Fruit fly (Drosophila melanogaster) whole organism, embryonic: ENCODE measurements around the gene CG18428.
A peak's percentile ranks its signal among the peaks of the same experiment; 100 is the strongest.

Experiments
- Aef1 ChIP-seq: fragments of 200-800 bp; sonication (Bioruptor generic); IDR thresholded peaks from 3 replicates; pipeline ENCODE4 v1.3.6; 2022; ENCODE audit warnings: missing biosample characterization, missing genetic modification characterization
- CG10654 ChIP-seq: fragments of 200-800 bp; sonication (Bioruptor generic); optimal IDR thresholded peaks from 2 replicates; lab custom pipeline; 2016; ENCODE audit warnings: missing biosample characterization, missing genetic modification characterization
- CG10979 ChIP-seq: fragments of 200-800 bp; sonication (Bioruptor generic); optimal IDR thresholded peaks from 2 replicates; lab custom pipeline; 2018; ENCODE audit warnings: missing biosample characterization, mild to moderate bottlenecking, missing genetic modification characterization, moderate library complexity
- CG11085 ChIP-seq: fragments of 200-800 bp; sonication (Bioruptor generic); IDR thresholded peaks from 2 replicates; pipeline ENCODE4 v1.3.6; 2022; ENCODE audit warnings: missing biosample characterization, missing genetic modification characterization
- CG11093 ChIP-seq: fragments of 200-800 bp; sonication (Bioruptor generic); IDR thresholded peaks from 3 replicates; pipeline ENCODE4 v1.3.6; 2022; ENCODE audit warnings: missing biosample characterization, missing genetic modification characterization
- CG11504 ChIP-seq: fragments of 200-800 bp; sonication (Bioruptor generic); optimal IDR thresholded peaks from 3 replicates; lab custom pipeline; 2019; ENCODE audit warnings: missing biosample characterization, mild to moderate bottlenecking, missing genetic modification characterization, moderate library complexity
- CG12155 ChIP-seq: fragments of 200-800 bp; sonication (Bioruptor generic); optimal IDR thresholded peaks from 3 replicates; lab custom pipeline; 2016; ENCODE audit warnings: missing biosample characterization, missing genetic modification characterization
- CG14014 ChIP-seq: fragments of 200-800 bp; sonication (Bioruptor generic); IDR thresholded peaks from 2 replicates; pipeline ENCODE4 v1.3.6; 2022; ENCODE audit warnings: missing biosample characterization, missing genetic modification characterization
- CG17802 ChIP-seq: fragments of 200-800 bp; sonication (Bioruptor generic); optimal IDR thresholded peaks from 2 replicates; lab custom pipeline; 2018; ENCODE audit warnings: missing biosample characterization, mild to moderate bottlenecking, missing genetic modification characterization, moderate library complexity
- CG17912 ChIP-seq: fragments of 200-800 bp; sonication (Bioruptor generic); optimal IDR thresholded peaks from 2 replicates; lab custom pipeline; 2018; ENCODE audit warnings: missing biosample characterization, mild to moderate bottlenecking, missing genetic modification characterization
- CG2712 ChIP-seq: fragments of 200-800 bp; optimal IDR thresholded peaks from 3 replicates; lab custom pipeline; 2019; ENCODE audit warnings: missing biosample characterization, mild to moderate bottlenecking, missing genetic modification characterization, moderate library complexity
- CG31388 ChIP-seq: fragments of 200-800 bp; sonication (Bioruptor generic); optimal IDR thresholded peaks from 2 replicates; lab custom pipeline; 2016; ENCODE audit warnings: missing biosample characterization, missing genetic modification characterization
- CG32772 ChIP-seq: fragments of 200-800 bp; sonication (Bioruptor generic); IDR thresholded peaks from 2 replicates; pipeline ENCODE4 v1.3.6; 2022; ENCODE audit warnings: missing biosample characterization, missing genetic modification characterization
- CG33213 ChIP-seq: fragments of 200-800 bp; sonication (Bioruptor generic); optimal IDR thresholded peaks from 3 replicates; lab custom pipeline; 2016; ENCODE audit warnings: missing biosample characterization, missing genetic modification characterization
- CG34422 ChIP-seq: fragments of 200-800 bp; sonication (Bioruptor generic); IDR thresholded peaks from 3 replicates; pipeline ENCODE4 v1.3.6; 2022; ENCODE audit warnings: missing biosample characterization, missing genetic modification characterization
- CG7271 ChIP-seq: fragments of 200-800 bp; sonication (Bioruptor generic); optimal IDR thresholded peaks from 2 replicates; lab custom pipeline; 2018; ENCODE audit warnings: missing biosample characterization, mild to moderate bottlenecking, missing genetic modification characterization, moderate library complexity
- CG7963 ChIP-seq: fragments of 200-800 bp; sonication (Bioruptor generic); IDR thresholded peaks from 3 replicates; pipeline ENCODE4 v1.3.6; 2022; ENCODE audit warnings: missing biosample characterization, missing genetic modification characterization; ENCODE audit not compliant: partially characterized antibody
- CG8478 ChIP-seq: fragments of >200 bp; optimal IDR thresholded peaks from 2 replicates; lab custom pipeline; 2018
- CG9609 ChIP-seq: fragments of 200-800 bp; sonication (Bioruptor generic); optimal IDR thresholded peaks from 3 replicates; lab custom pipeline; 2016; ENCODE audit warnings: missing biosample characterization, missing genetic modification characterization
- CG9932 ChIP-seq: fragments of 200-800 bp; sonication (Bioruptor generic); IDR thresholded peaks from 2 replicates; pipeline ENCODE4 v1.3.6; 2022; ENCODE audit warnings: missing biosample characterization, missing genetic modification characterization
- Dbx ChIP-seq: fragments of 200-800 bp; sonication (Bioruptor generic); IDR thresholded peaks from 3 replicates; pipeline ENCODE4 v1.3.6; 2022; ENCODE audit warnings: missing biosample characterization, missing genetic modification characterization
- Dip2 ChIP-seq: fragments of 200-800 bp; sonication (Bioruptor generic); IDR thresholded peaks from 2 replicates; pipeline ENCODE4 v1.3.6; 2022; ENCODE audit warnings: missing biosample characterization, missing genetic modification characterization
- ERR ChIP-seq: fragments of 200-800 bp; sonication (Bioruptor generic); optimal IDR thresholded peaks from 2 replicates; lab custom pipeline; 2016; ENCODE audit warnings: missing biosample characterization, missing genetic modification characterization
- Gsc ChIP-seq: fragments of 200-800 bp; sonication (Bioruptor generic); IDR thresholded peaks from 2 replicates; pipeline ENCODE4 v1.3.6; 2022; ENCODE audit warnings: missing biosample characterization, missing genetic modification characterization
- HLH3B ChIP-seq: fragments of 200-800 bp; sonication (Bioruptor generic); IDR thresholded peaks from 2 replicates; pipeline ENCODE4 v1.3.6; 2022; ENCODE audit warnings: missing biosample characterization, missing genetic modification characterization
- Hr78 ChIP-seq, 2 experiments: fragments of 200-800 bp in 1 of 2; fragments of >200 bp in 1 of 2; sonication (Bioruptor generic) in 1 of 2; optimal IDR thresholded peaks; 2 replicates each; lab custom pipeline; 2017 to 2019; ENCODE audit warnings: missing biosample characterization in 2 of 2, missing genetic modification characterization in 2 of 2, mild to moderate bottlenecking in 1 of 2, moderate library complexity in 1 of 2
- Hsf ChIP-seq: fragments of 200-800 bp; sonication (Bioruptor generic); optimal IDR thresholded peaks from 3 replicates; lab custom pipeline; 2016; ENCODE audit warnings: missing biosample characterization, missing genetic modification characterization
- Jarid2 ChIP-seq: fragments of 200-800 bp; sonication (Bioruptor generic); optimal IDR thresholded peaks from 3 replicates; lab custom pipeline; 2017; ENCODE audit warnings: mild to moderate bottlenecking, missing biosample characterization, missing genetic modification reagents, missing genetic modification characterization
- Meics ChIP-seq: fragments of 200-800 bp; sonication (Bioruptor generic); optimal IDR thresholded peaks from 2 replicates; lab custom pipeline; 2017; ENCODE audit warnings: missing biosample characterization, mild to moderate bottlenecking, missing genetic modification characterization
- NC2α ChIP-seq: fragments of 200-800 bp; sonication (Bioruptor generic); optimal IDR thresholded peaks from 2 replicates; lab custom pipeline; 2016; ENCODE audit warnings: missing biosample characterization, missing genetic modification characterization
- PHDP ChIP-seq: fragments of 200-800 bp; sonication (Bioruptor generic); optimal IDR thresholded peaks from 3 replicates; lab custom pipeline; 2018; ENCODE audit warnings: missing biosample characterization, mild to moderate bottlenecking, missing genetic modification characterization, moderate library complexity
- Rfx ChIP-seq: fragments of 200-800 bp; sonication (Bioruptor generic); IDR thresholded peaks from 2 replicates; pipeline ENCODE4 v1.3.6; 2022; ENCODE audit warnings: missing biosample characterization, missing genetic modification characterization
- Scr ChIP-seq: fragments of 200-800 bp; sonication (Bioruptor generic); IDR thresholded peaks from 2 replicates; pipeline ENCODE4 v1.3.6; 2022; ENCODE audit warnings: missing biosample characterization, missing genetic modification characterization; ENCODE audit not compliant: partially characterized antibody
- Side ChIP-seq: fragments of 200-800 bp; sonication (Bioruptor generic); optimal IDR thresholded peaks from 2 replicates; lab custom pipeline; 2016; ENCODE audit warnings: missing biosample characterization, missing genetic modification characterization
- Usf ChIP-seq: fragments of 200-800 bp; sonication (Bioruptor generic); optimal IDR thresholded peaks from 2 replicates; lab custom pipeline; 2017; ENCODE audit warnings: missing genotype, missing biosample characterization, missing genetic modification characterization
- Xrp1 ChIP-seq: fragments of 200-800 bp; sonication (Bioruptor generic); IDR thresholded peaks from 2 replicates; pipeline ENCODE4 v1.3.6; 2022; ENCODE audit warnings: missing biosample characterization, missing genetic modification characterization
- bab2 ChIP-seq: fragments of 200-800 bp; sonication (Bioruptor generic); optimal IDR thresholded peaks from 2 replicates; lab custom pipeline; 2016; ENCODE audit warnings: missing biosample characterization, missing genetic modification characterization
- btn ChIP-seq: fragments of 200-800 bp; sonication (Bioruptor generic); optimal IDR thresholded peaks from 2 replicates; lab custom pipeline; 2016; ENCODE audit warnings: missing biosample characterization, missing genetic modification characterization
- cato ChIP-seq: fragments of 200-800 bp; sonication (Bioruptor generic); optimal IDR thresholded peaks from 2 replicates; lab custom pipeline; 2016; ENCODE audit warnings: missing biosample characterization, missing genetic modification characterization, borderline replicate concordance
- chif ChIP-seq, 2 experiments: fragments of 200-800 bp; sonication (Bioruptor generic); optimal IDR thresholded peaks; 3 replicates each; lab custom pipeline; 2016; ENCODE audit warnings: missing biosample characterization in 2 of 2, missing genetic modification characterization in 2 of 2
- croc ChIP-seq: fragments of 200-800 bp; sonication (Bioruptor generic); conservative IDR thresholded peaks from 3 replicates; pipeline ENCODE4 v1.3.6; 2022; ENCODE audit warnings: missing biosample characterization, missing genetic modification characterization
- dati ChIP-seq: fragments of 200-800 bp; sonication (Bioruptor generic); IDR thresholded peaks from 2 replicates; pipeline ENCODE4 v1.3.6; 2022; ENCODE audit warnings: missing biosample characterization, missing genetic modification characterization
- dpn ChIP-seq, 2 experiments: fragments of 200-800 bp; sonication (Bioruptor generic); optimal IDR thresholded peaks; 3 replicates each; lab custom pipeline; 2016; ENCODE audit warnings: missing biosample characterization in 2 of 2, missing genetic modification characterization in 2 of 2
- esg ChIP-seq: fragments of 200-800 bp; sonication (Bioruptor generic); conservative IDR thresholded peaks from 2 replicates; pipeline ENCODE4 v1.3.6; 2022; ENCODE audit warnings: missing biosample characterization, missing genetic modification characterization
- fu2 ChIP-seq: fragments of 200-800 bp; sonication (Bioruptor generic); optimal IDR thresholded peaks from 2 replicates; lab custom pipeline; 2016; ENCODE audit warnings: missing biosample characterization, missing genetic modification characterization
- gce ChIP-seq: fragments of 200-800 bp; sonication (Bioruptor generic); IDR thresholded peaks from 3 replicates; pipeline ENCODE4 v1.3.6; 2022; ENCODE audit warnings: missing biosample characterization, missing genetic modification characterization
- mirr ChIP-seq: fragments of 200-800 bp; sonication (Bioruptor generic); optimal IDR thresholded peaks from 3 replicates; lab custom pipeline; 2018; ENCODE audit warnings: missing biosample characterization, mild to moderate bottlenecking, missing genetic modification characterization
- sima ChIP-seq: fragments of 200-800 bp; sonication (Bioruptor generic); optimal IDR thresholded peaks from 2 replicates; lab custom pipeline; 2016; ENCODE audit warnings: missing biosample characterization, missing genetic modification characterization
- sisA ChIP-seq: fragments of 200-800 bp; sonication (Bioruptor generic); IDR thresholded peaks from 2 replicates; pipeline ENCODE4 v1.3.6; 2022; ENCODE audit warnings: missing biosample characterization, missing genetic modification characterization
- stwl ChIP-seq: fragments of 200-800 bp; sonication (Bioruptor generic); optimal IDR thresholded peaks from 3 replicates; lab custom pipeline; 2018; ENCODE audit warnings: missing biosample characterization, mild to moderate bottlenecking, missing genetic modification characterization, moderate library complexity
- usp ChIP-seq: fragments of >200 bp; optimal IDR thresholded peaks from 2 replicates; lab custom pipeline; 2017; ENCODE audit warnings: missing biosample characterization, missing genetic modification characterization
- vnd ChIP-seq: fragments of 200-800 bp; sonication (Bioruptor generic); IDR thresholded peaks from 3 replicates; pipeline ENCODE4 v1.3.6; 2022; ENCODE audit warnings: missing biosample characterization, missing genetic modification characterization; ENCODE audit not compliant: partially characterized antibody

The CG18428 gene

dm6 chr3R:24108902-24109389 lies at the start of gene CG18428, which contains the start of gene eIF4EHP (continued):
- TF ChIP-seq CG9609: peak; percentile 73
- no peak for TF ChIP-seq CG11085
- TF ChIP-seq Xrp1 (GFP tag; lab: Robert Waterston, UW): no peak
- no peak for TF ChIP-seq Dip2 (GFP tag; lab: Robert Waterston, UW)
- TF ChIP-seq CG9932: no peak
- peak; percentile 99 for TF ChIP-seq croc (GFP tag; lab: Robert Waterston, UW)
- TF ChIP-seq CG11093: peak; percentile 99
- no peak for TF ChIP-seq CG34422 (GFP tag; lab: Robert Waterston, UW)
- peak in 1 of 2 experiments; percentile 96 for TF ChIP-seq Hr78 (GFP tag; optimal IDR thresholded peaks at IDR 0.05; lab: Kevin White, UChicago)
- peak; percentile 36 for TF ChIP-seq sima (GFP tag; lab: Kevin White, UChicago)
- peak; percentile 85 for TF ChIP-seq CG33213 (GFP tag; lab: Kevin White, UChicago)
- TF ChIP-seq Dbx (GFP tag; lab: Robert Waterston, UW): no peak
- TF ChIP-seq Aef1: no peak
- TF ChIP-seq Side (GFP tag; lab: Kevin White, UChicago): peak; percentile 68
- TF ChIP-seq dpn (GFP tag; optimal IDR thresholded peaks at IDR 0.05; lab: Kevin White, UChicago): peak; percentile 90 to 99
- no peak for TF ChIP-seq Rfx (GFP tag; lab: Robert Waterston, UW)
- peak; percentile 98 for TF ChIP-seq mirr (GFP tag; lab: Kevin White, UChicago)
- no peak for TF ChIP-seq HLH3B (GFP tag; lab: Robert Waterston, UW)
- TF ChIP-seq fu2: peak; percentile 75
- no peak for TF ChIP-seq CG14014
- peak; percentile 62 for TF ChIP-seq btn
- TF ChIP-seq chif (GFP tag; optimal IDR thresholded peaks at IDR 0.05; lab: Kevin White, UChicago): peak; percentile 79 to 88
- no peak for TF ChIP-seq sisA (GFP tag; lab: Robert Waterston, UW)
- peak; percentile 77 for TF ChIP-seq ERR (GFP tag; lab: Kevin White, UChicago)
- TF ChIP-seq Gsc: no peak
- peak; percentile 98 for TF ChIP-seq cato
- TF ChIP-seq CG31388: peak; percentile 95
- peak; percentile 99 for TF ChIP-seq Meics
- TF ChIP-seq PHDP (tag; lab: Kevin White, UChicago): peak; percentile 100
- TF ChIP-seq CG8478 (lab: Kevin White, UChicago): no peak
- TF ChIP-seq Scr (GFP tag; lab: Robert Waterston, UW): no peak
- peak; percentile 99 for TF ChIP-seq CG10979
- TF ChIP-seq esg (GFP tag; lab: Robert Waterston, UW): no peak
- peak; percentile 88 for TF ChIP-seq CG17802 (tag; lab: Kevin White, UChicago)
- peak; percentile 48 for TF ChIP-seq NC2α (GFP tag; lab: Kevin White, UChicago)
- peak; percentile 97 for TF ChIP-seq CG12155 (GFP tag; lab: Kevin White, UChicago)
- TF ChIP-seq Usf (GFP tag; lab: Kevin White, UChicago): peak; percentile 99
- TF ChIP-seq CG7271 (tag; lab: Kevin White, UChicago): peak; percentile 97
- TF ChIP-seq vnd (GFP tag; lab: Robert Waterston, UW): no peak
- TF ChIP-seq CG11504 (tag; lab: Kevin White, UChicago): peak; percentile 99
- peak; percentile 98 for TF ChIP-seq CG10654 (GFP tag; lab: Kevin White, UChicago)
- peak; percentile 99 for TF ChIP-seq CG2712
- TF ChIP-seq gce: no peak; the same call in none of the 3 replicates
- TF ChIP-seq dati (GFP tag; lab: Robert Waterston, UW): no peak
- TF ChIP-seq stwl (tag; lab: Kevin White, UChicago): peak; percentile 88
- TF ChIP-seq bab2 (GFP tag; lab: Kevin White, UChicago): peak; percentile 85
- no peak for TF ChIP-seq CG7963
- no peak for TF ChIP-seq usp
- TF ChIP-seq CG32772 (GFP tag; lab: Robert Waterston, UW): no peak
- peak; percentile 96 for TF ChIP-seq CG17912 (GFP tag; lab: Kevin White, UChicago)
- TF ChIP-seq Hsf: peak; percentile 92
- peak; percentile 91 for TF ChIP-seq Jarid2 (GFP tag; lab: Kevin White, UChicago)
